Worm (Caenorhabditis elegans) whole organism, young adult: ENCODE data around the gene F54E4.2.

Experiments used
- Y95B8A.8 ChIP-seq: fragments of 200-800 bp; sonication (Bioruptor generic); IDR thresholded peaks from 2 replicates; pipeline ENCODE4 v1.3.6; 2022; ENCODE audit warnings: missing genetic modification reagents, missing genetic modification characterization, missing compliant biosample characterization
- athp-1 ChIP-seq: sonication (generic microtip); optimal IDR thresholded peaks from 2 replicates; lab custom pipeline; 2017; ENCODE audit warnings: mild to moderate bottlenecking, missing genetic modification characterization, missing compliant biosample characterization
- ccch-3 ChIP-seq: fragments of 200-800 bp; sonication (Bioruptor generic); optimal IDR thresholded peaks from 2 replicates; lab custom pipeline; 2018; ENCODE audit warnings: mild to moderate bottlenecking, missing genetic modification characterization, missing compliant biosample characterization
- pha-4 ChIP-seq: fragments of 150-350 bp; sonication (generic microtip); optimal IDR thresholded peaks from 2 replicates; lab custom pipeline; 2014; ENCODE audit warnings: missing biosample characterization, missing genetic modification reagents, missing genetic modification characterization

ce11 chrX:14621207-14621606, 7.5 kb downstream of the F54E4.2 start:
- no peak for TF ChIP-seq pha-4 (tag; lab: Kevin White, UChicago)
- TF ChIP-seq Y95B8A.8 (GFP tag; lab: Robert Waterston, UW) = no peak
- no peak for TF ChIP-seq athp-1 (tag; lab: Kevin White, UChicago)
- no peak for TF ChIP-seq ccch-3 (GFP tag; lab: Kevin White, UChicago)
